Fruit fly (Drosophila melanogaster) whole organism, embryonic: ENCODE measurements around the gene frj.

Source experiments
- Ada2b ChIP-seq: fragments of 200-800 bp; sonication (Bioruptor generic); IDR thresholded peaks from 2 replicates; pipeline ENCODE4 v1.3.6; 2022; ENCODE audit warnings: missing biosample characterization, missing genetic modification characterization
- B-H2 ChIP-seq: fragments of 200-800 bp; sonication (Bioruptor generic); optimal IDR thresholded peaks from 2 replicates; lab custom pipeline; 2018; ENCODE audit warnings: missing biosample characterization, mild to moderate bottlenecking, missing genetic modification characterization
- Bgb ChIP-seq: fragments of 200-800 bp; sonication (Bioruptor generic); IDR thresholded peaks from 2 replicates; pipeline ENCODE4 v1.3.6; 2022; ENCODE audit warnings: missing biosample characterization, missing genetic modification characterization; ENCODE audit not compliant: partially characterized antibody
- CG10147 ChIP-seq: fragments of 200-800 bp; sonication (Bioruptor generic); optimal IDR thresholded peaks from 2 replicates; lab custom pipeline; 2019; ENCODE audit warnings: missing biosample characterization, mild to moderate bottlenecking, missing genetic modification characterization, moderate library complexity
- CG10565 ChIP-seq: fragments of 200-800 bp; sonication (Bioruptor generic); optimal IDR thresholded peaks from 3 replicates; lab custom pipeline; 2016; ENCODE audit warnings: missing biosample characterization, mild to moderate bottlenecking, missing genetic modification characterization
- CG12071 ChIP-seq: fragments of 200-800 bp; sonication (Bioruptor generic); optimal IDR thresholded peaks from 3 replicates; lab custom pipeline; 2018; ENCODE audit warnings: missing biosample characterization, mild to moderate bottlenecking, missing genetic modification characterization
- CG12769 ChIP-seq: fragments of 200-800 bp; sonication (Bioruptor generic); optimal IDR thresholded peaks from 2 replicates; lab custom pipeline; 2019; ENCODE audit warnings: missing biosample characterization, mild to moderate bottlenecking, missing genetic modification characterization, moderate library complexity
- CG13624 ChIP-seq: fragments of 200-800 bp; sonication (Bioruptor generic); optimal IDR thresholded peaks from 2 replicates; lab custom pipeline; 2016; ENCODE audit warnings: missing biosample characterization, missing genetic modification characterization
- CG14860 ChIP-seq: fragments of 200-800 bp; sonication (Bioruptor generic); IDR thresholded peaks from 3 replicates; pipeline ENCODE4 v1.3.6; 2022; ENCODE audit warnings: missing biosample characterization, missing genetic modification characterization; ENCODE audit not compliant: partially characterized antibody
- CG15514 ChIP-seq: fragments of 200-800 bp; sonication (Bioruptor generic); optimal IDR thresholded peaks from 3 replicates; lab custom pipeline; 2017; ENCODE audit warnings: missing biosample characterization, missing genetic modification characterization, mild to moderate bottlenecking, moderate library complexity, missing genetic modification reagents
- CG15601 ChIP-seq: fragments of 200-800 bp; sonication (Bioruptor generic); optimal IDR thresholded peaks from 3 replicates; lab custom pipeline; 2019; ENCODE audit warnings: missing biosample characterization, mild to moderate bottlenecking, missing genetic modification characterization, moderate library complexity
- CG17359 ChIP-seq: fragments of 200-800 bp; sonication (Bioruptor generic); optimal IDR thresholded peaks from 3 replicates; lab custom pipeline; 2018; ENCODE audit warnings: missing biosample characterization, mild to moderate bottlenecking, missing genetic modification characterization, moderate library complexity
- CG18619 ChIP-seq: fragments of 200-800 bp; sonication (Bioruptor generic); optimal IDR thresholded peaks from 3 replicates; lab custom pipeline; 2017; ENCODE audit warnings: missing biosample characterization, mild to moderate bottlenecking, missing genetic modification characterization
- CG2875 ChIP-seq: fragments of 200-800 bp; sonication (Bioruptor generic); optimal IDR thresholded peaks from 2 replicates; lab custom pipeline; 2017; ENCODE audit warnings: missing biosample characterization, mild to moderate bottlenecking, missing genetic modification characterization, missing genetic modification reagents
- CG2889 ChIP-seq: fragments of 200-800 bp; sonication (Bioruptor generic); IDR thresholded peaks from 3 replicates; pipeline ENCODE4 v1.3.6; 2022; ENCODE audit warnings: missing biosample characterization, missing genetic modification characterization
- CG32532 ChIP-seq: fragments of 200-800 bp; sonication (Bioruptor generic); IDR thresholded peaks from 2 replicates; pipeline ENCODE4 v1.3.6; 2022; ENCODE audit warnings: missing biosample characterization, missing genetic modification characterization
- CG32772 ChIP-seq: fragments of 200-800 bp; sonication (Bioruptor generic); IDR thresholded peaks from 2 replicates; pipeline ENCODE4 v1.3.6; 2022; ENCODE audit warnings: missing biosample characterization, missing genetic modification characterization
- CG34224 ChIP-seq: fragments of 200-800 bp; sonication (Bioruptor generic); IDR thresholded peaks from 3 replicates; pipeline ENCODE4 v1.3.6; 2022; ENCODE audit warnings: missing biosample characterization, missing genetic modification characterization; ENCODE audit not compliant: partially characterized antibody
- CG42726 ChIP-seq: fragments of 200-800 bp; sonication (Bioruptor generic); IDR thresholded peaks from 2 replicates; pipeline ENCODE4 v1.3.6; 2022; ENCODE audit warnings: missing biosample characterization, missing genetic modification characterization; ENCODE audit not compliant: partially characterized antibody
- CG7987 ChIP-seq: fragments of 200-800 bp; sonication (Bioruptor generic); optimal IDR thresholded peaks from 2 replicates; lab custom pipeline; 2018; ENCODE audit warnings: missing biosample characterization, mild to moderate bottlenecking, missing genetic modification characterization, moderate library complexity
- CG8290 ChIP-seq, 3 experiments: fragments of 200-800 bp; sonication (Bioruptor generic); optimal IDR thresholded peaks; 2 replicates each; lab custom pipeline; 2016 to 2019; ENCODE audit warnings: missing biosample characterization in 3 of 3, missing genetic modification characterization in 3 of 3, mild to moderate bottlenecking in 2 of 3, moderate library complexity in 1 of 3
- CG8478 ChIP-seq: fragments of >200 bp; optimal IDR thresholded peaks from 2 replicates; lab custom pipeline; 2018
- CG9932 ChIP-seq: fragments of 200-800 bp; sonication (Bioruptor generic); IDR thresholded peaks from 2 replicates; pipeline ENCODE4 v1.3.6; 2022; ENCODE audit warnings: missing biosample characterization, missing genetic modification characterization
- Dip2 ChIP-seq: fragments of 200-800 bp; sonication (Bioruptor generic); IDR thresholded peaks from 2 replicates; pipeline ENCODE4 v1.3.6; 2022; ENCODE audit warnings: missing biosample characterization, missing genetic modification characterization
- E2f2 ChIP-seq: fragments of 200-800 bp; sonication (Bioruptor generic); IDR thresholded peaks from 2 replicates; pipeline ENCODE4 v1.3.6; 2022; ENCODE audit warnings: missing biosample characterization, missing genetic modification characterization
- Fer1 ChIP-seq: fragments of 200-800 bp; sonication (Bioruptor generic); optimal IDR thresholded peaks from 2 replicates; lab custom pipeline; 2017; ENCODE audit warnings: missing biosample characterization, mild to moderate bottlenecking, missing genetic modification characterization
- Hr78 ChIP-seq, 2 experiments: fragments of 200-800 bp in 1 of 2; fragments of >200 bp in 1 of 2; sonication (Bioruptor generic) in 1 of 2; optimal IDR thresholded peaks; 2 replicates each; lab custom pipeline; 2017 to 2019; ENCODE audit warnings: missing biosample characterization in 2 of 2, missing genetic modification characterization in 2 of 2, mild to moderate bottlenecking in 1 of 2, moderate library complexity in 1 of 2
- Med ChIP-seq: fragments of 200-800 bp; sonication (Bioruptor generic); peaks from one replicate; lab custom pipeline; 2016; ENCODE audit warnings: missing biosample characterization, missing genetic modification characterization, mild to moderate bottlenecking, inconsistent platforms, moderate library complexity
- Meics ChIP-seq: fragments of 200-800 bp; sonication (Bioruptor generic); optimal IDR thresholded peaks from 2 replicates; lab custom pipeline; 2017; ENCODE audit warnings: missing biosample characterization, mild to moderate bottlenecking, missing genetic modification characterization
- Rx ChIP-seq: fragments of 200-800 bp; sonication (Bioruptor generic); IDR thresholded peaks from 2 replicates; pipeline ENCODE4 v1.3.6; 2022; ENCODE audit warnings: missing biosample characterization, missing genetic modification characterization
- Trl ChIP-seq, 3 experiments: fragments of >200 bp in 2 of 3; fragments of 200-800 bp in 1 of 3; sonication (Bioruptor generic) in 1 of 3; optimal IDR thresholded peaks; 2 replicates in 1 of 3; 3 replicates in 2 of 3; lab custom pipeline; 2016 to 2017; ENCODE audit warnings: missing biosample characterization in 1 of 3, missing genetic modification characterization in 1 of 3
- Vsx1 ChIP-seq: fragments of 200-800 bp; sonication (Bioruptor generic); optimal IDR thresholded peaks from 2 replicates; lab custom pipeline; 2017; ENCODE audit warnings: missing biosample characterization, mild to moderate bottlenecking, missing genetic modification characterization, missing genetic modification reagents
- caup ChIP-seq: fragments of 200-800 bp; sonication (Bioruptor generic); optimal IDR thresholded peaks from 3 replicates; lab custom pipeline; 2017; ENCODE audit warnings: missing biosample characterization, mild to moderate bottlenecking, missing genetic modification characterization, moderate library complexity; ENCODE audit not compliant: severe bottlenecking
- fd96Cb ChIP-seq: fragments of 200-800 bp; sonication (Bioruptor generic); optimal IDR thresholded peaks from 2 replicates; lab custom pipeline; 2018; ENCODE audit warnings: missing biosample characterization, mild to moderate bottlenecking, missing genetic modification characterization, moderate library complexity
- gro ChIP-seq: fragments of 200-800 bp; sonication (Bioruptor generic); optimal IDR thresholded peaks from 2 replicates; lab custom pipeline; 2016; ENCODE audit warnings: missing biosample characterization, missing genetic modification characterization
- her ChIP-seq: fragments of 200-800 bp; sonication (Bioruptor generic); optimal IDR thresholded peaks from 2 replicates; lab custom pipeline; 2016; ENCODE audit warnings: missing biosample characterization, missing genetic modification characterization
- hkb ChIP-seq, 2 experiments: fragments of 200-800 bp in 1 of 2; fragments of >200 bp in 1 of 2; sonication (Bioruptor generic) in 1 of 2; IDR thresholded peaks in 1 of 2; optimal IDR thresholded peaks in 1 of 2; 2 replicates each; pipeline versions ENCODE4 v1.3.6 to Lab custom; 2017 to 2022; ENCODE audit warnings: missing biosample characterization in 1 of 2, missing genetic modification characterization in 1 of 2
- ken ChIP-seq: fragments of 200-800 bp; sonication (Bioruptor generic); IDR thresholded peaks from 3 replicates; pipeline ENCODE4 v1.3.6; 2022; ENCODE audit warnings: missing biosample characterization, missing genetic modification characterization
- knrl ChIP-seq: fragments of 200-800 bp; sonication (Bioruptor generic); IDR thresholded peaks from 3 replicates; pipeline ENCODE4 v1.3.6; 2022; ENCODE audit warnings: missing biosample characterization, missing genetic modification characterization; ENCODE audit not compliant: partially characterized antibody
- lilli ChIP-seq: fragments of 200-800 bp; sonication (Bioruptor generic); optimal IDR thresholded peaks from 3 replicates; lab custom pipeline; 2016; ENCODE audit warnings: missing biosample characterization, missing genetic modification characterization
- nau ChIP-seq: fragments of 200-800 bp; sonication (Bioruptor generic); optimal IDR thresholded peaks from 3 replicates; lab custom pipeline; 2017; ENCODE audit warnings: missing biosample characterization, mild to moderate bottlenecking, missing genetic modification characterization, missing genetic modification reagents
- nom ChIP-seq: fragments of 200-800 bp; sonication (Bioruptor generic); optimal IDR thresholded peaks from 2 replicates; lab custom pipeline; 2017; ENCODE audit warnings: missing biosample characterization, missing genetic modification characterization, mild to moderate bottlenecking, moderate library complexity, missing genetic modification reagents
- otp ChIP-seq: fragments of 200-800 bp; sonication (Bioruptor generic); IDR thresholded peaks from 3 replicates; pipeline ENCODE4, ENCODE4 v1.3.6; 2022; ENCODE audit warnings: missing biosample characterization, missing genetic modification characterization
- pan ChIP-seq, 4 experiments: fragments of >200 bp in 3 of 4; fragments of 200-800 bp in 1 of 4; sonication (Bioruptor generic) in 1 of 4; optimal IDR thresholded peaks in 3 of 4; IDR thresholded peaks in 1 of 4; 2 replicates each; pipeline versions ENCODE4 v1.3.6 to Lab custom; 2017 to 2022; ENCODE audit warnings: missing biosample characterization in 2 of 4, missing genetic modification characterization in 2 of 4, mixed read lengths in 1 of 4
- pfk ChIP-seq: fragments of 200-800 bp; sonication (Bioruptor generic); optimal IDR thresholded peaks from 2 replicates; lab custom pipeline; 2018; ENCODE audit warnings: missing biosample characterization, mild to moderate bottlenecking, missing genetic modification characterization, moderate library complexity
- ro ChIP-seq: fragments of 200-800 bp; sonication (Bioruptor generic); IDR thresholded peaks from 2 replicates; pipeline ENCODE4 v1.3.6; 2022; ENCODE audit warnings: missing biosample characterization, missing genetic modification characterization
- scrt ChIP-seq: fragments of 200-800 bp; sonication (Bioruptor generic); optimal IDR thresholded peaks from 2 replicates; lab custom pipeline; 2018; ENCODE audit warnings: missing biosample characterization, mild to moderate bottlenecking, missing genetic modification characterization, moderate library complexity

frj gene

DNA sequence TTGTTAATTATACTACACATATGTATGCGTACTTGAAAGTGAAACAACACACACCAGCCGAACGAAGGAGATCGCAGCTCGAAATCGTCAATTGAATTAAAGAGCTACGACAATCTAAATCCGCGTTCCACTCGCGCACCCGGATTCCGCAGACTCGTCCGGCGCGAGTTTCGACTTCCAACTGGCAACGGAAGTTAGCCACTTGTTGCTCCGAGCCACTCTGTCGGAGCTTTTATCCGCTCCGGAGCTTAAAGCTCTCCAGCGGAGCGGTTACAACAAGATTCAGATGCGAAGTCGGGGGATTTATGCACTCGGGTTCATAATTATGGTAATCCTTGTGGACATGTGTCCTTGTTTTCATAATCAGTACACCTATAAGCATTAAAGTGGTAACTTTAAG, 9.6 kb downstream of the frj start, which contains the start of gene Rchy1 (continued):
- TF ChIP-seq CG32772 (GFP tag; lab: Robert Waterston, UW): no peak
- TF ChIP-seq Rx (GFP tag; lab: Robert Waterston, UW): no peak
- peak; percentile 18 for TF ChIP-seq lilli (GFP tag; lab: Kevin White, UChicago)
- TF ChIP-seq CG8478 (lab: Kevin White, UChicago): no peak
- TF ChIP-seq CG17359 (tag; lab: Kevin White, UChicago): peak; percentile 4
- TF ChIP-seq CG42726 (GFP tag; lab: Robert Waterston, UW): no peak; the same call in 1 of the 2 replicates
- peak; percentile 5 for TF ChIP-seq Vsx1 (GFP tag; lab: Kevin White, UChicago)
- peak; percentile 87 for TF ChIP-seq Med (GFP tag; lab: Kevin White, UChicago)
- peak; percentile 76 for TF ChIP-seq caup (GFP tag; lab: Kevin White, UChicago)
- TF ChIP-seq knrl (GFP tag; lab: Robert Waterston, UW): no peak
- no peak for TF ChIP-seq fd96Cb (tag; lab: Kevin White, UChicago)
- TF ChIP-seq CG10565 (GFP tag; lab: Kevin White, UChicago): no peak
- TF ChIP-seq CG34224 (GFP tag; lab: Robert Waterston, UW): no peak
- TF ChIP-seq hkb (optimal IDR thresholded peaks at IDR 0.05; lab: Kevin White, UChicago): no peak
- peak; percentile 51; the same call in 1 of the 2 replicates for TF ChIP-seq hkb (GFP tag; IDR thresholded peaks at IDR 0.05; lab: Robert Waterston, UW)
- TF ChIP-seq pan (optimal IDR thresholded peaks at IDR 0.05; lab: Kevin White, UChicago): no peak
- peak in 1 of 2 experiments; percentile 27 for TF ChIP-seq pan (GFP tag; optimal IDR thresholded peaks at IDR 0.05 in 1 of 2, IDR thresholded peaks at IDR 0.05 in 1 of 2)
- peak; percentile 14 for TF ChIP-seq CG18619 (GFP tag; lab: Kevin White, UChicago)
- TF ChIP-seq otp (GFP tag; lab: Robert Waterston, UW): peak; percentile 48; the same call in 1 of the 3 replicates
- peak; percentile 26 for TF ChIP-seq CG2875 (GFP tag; lab: Kevin White, UChicago)
- no peak for TF ChIP-seq CG14860 (GFP tag; lab: Robert Waterston, UW)
- TF ChIP-seq Fer1 (GFP tag; lab: Kevin White, UChicago): peak; percentile 65
- peak; percentile 46 for TF ChIP-seq Meics (GFP tag; lab: Kevin White, UChicago)
- TF ChIP-seq Bgb (GFP tag; lab: Robert Waterston, UW): peak; percentile 54; the same call in 1 of the 2 replicates
- TF ChIP-seq CG2889 (GFP tag; lab: Robert Waterston, UW): no peak
- peak; percentile 35 for TF ChIP-seq CG12769 (tag; lab: Kevin White, UChicago)
- peak; percentile 26 for TF ChIP-seq B-H2 (GFP tag; lab: Kevin White, UChicago)
- TF ChIP-seq E2f2: peak; percentile 58
- peak; percentile 20 for TF ChIP-seq nau
- TF ChIP-seq gro (GFP tag; lab: Kevin White, UChicago): peak; percentile 54
- no peak for TF ChIP-seq Hr78 (GFP tag; optimal IDR thresholded peaks at IDR 0.05; lab: Kevin White, UChicago)
- peak; percentile 37 for TF ChIP-seq her (GFP tag; lab: Kevin White, UChicago)
- no peak for TF ChIP-seq ro
- TF ChIP-seq CG15601 (tag; lab: Kevin White, UChicago): no peak
- TF ChIP-seq ken (GFP tag; lab: Robert Waterston, UW): no peak
- no peak for TF ChIP-seq Trl (optimal IDR thresholded peaks at IDR 0.05; lab: Kevin White, UChicago)
- peak; percentile 20 for TF ChIP-seq Trl (GFP tag; optimal IDR thresholded peaks at IDR 0.05; lab: Kevin White, UChicago)
- TF ChIP-seq CG13624 (GFP tag; lab: Kevin White, UChicago): peak; percentile 3
- TF ChIP-seq nom (GFP tag; lab: Kevin White, UChicago): peak; percentile 36
- peak; percentile 29; the same call in 1 of the 2 replicates for TF ChIP-seq CG32532 (GFP tag; lab: Robert Waterston, UW)
- TF ChIP-seq pfk (GFP tag; lab: Kevin White, UChicago): no peak
- TF ChIP-seq Ada2b: no peak
- peak; percentile 64 for TF ChIP-seq CG15514 (GFP tag; lab: Kevin White, UChicago)
- TF ChIP-seq CG10147 (GFP tag; lab: Kevin White, UChicago): peak; percentile 32
- TF ChIP-seq CG12071: peak; percentile 44
- no peak for TF ChIP-seq Dip2 (GFP tag; lab: Robert Waterston, UW)
- TF ChIP-seq CG9932: no peak
- TF ChIP-seq CG7987: peak; percentile 56
- peak; percentile 93 for TF ChIP-seq scrt
- TF ChIP-seq CG8290 (GFP tag; optimal IDR thresholded peaks at IDR 0.05; lab: Kevin White, UChicago): no peak
- peak in 1 of 2 experiments; percentile 68 for TF ChIP-seq CG8290 (tag; optimal IDR thresholded peaks at IDR 0.05; lab: Kevin White, UChicago)
